Worm (Caenorhabditis elegans) whole organism, L3 larva: ENCODE results near the gene Y67D8C.2.

Source experiments
- R02D3.7 ChIP-seq: fragments of 150-350 bp; optimal IDR thresholded peaks from 2 replicates; lab custom pipeline; 2014; ENCODE audit warnings: missing biosample characterization, missing genetic modification characterization
- aly-2 ChIP-seq: fragments of 150-350 bp; optimal IDR thresholded peaks from 2 replicates; lab custom pipeline; 2014; ENCODE audit warnings: missing biosample characterization, missing genetic modification characterization
- ama-1 ChIP-seq: fragments of 150-350 bp; optimal IDR thresholded peaks from 2 replicates; lab custom pipeline; 2018
- ceh-16 ChIP-seq: sonication (generic microtip); optimal IDR thresholded peaks from 2 replicates; lab custom pipeline; 2017; ENCODE audit warnings: missing biosample characterization, missing genetic modification characterization
- ceh-82 ChIP-seq: fragments of 150-350 bp; optimal IDR thresholded peaks from 2 replicates; lab custom pipeline; 2014; ENCODE audit warnings: missing biosample characterization, missing genetic modification characterization
- ceh-9 ChIP-seq: sonication (generic microtip); optimal IDR thresholded peaks from 2 replicates; lab custom pipeline; 2018; ENCODE audit warnings: missing biosample characterization, missing genetic modification characterization
- daf-12 ChIP-seq: fragments of 150-350 bp; optimal IDR thresholded peaks from 2 replicates; lab custom pipeline; 2014; ENCODE audit warnings: missing biosample characterization, missing genetic modification reagents, missing genetic modification characterization
- egl-27 ChIP-seq: sonication (generic microtip); optimal IDR thresholded peaks from 4 replicates; lab custom pipeline; 2017; ENCODE audit warnings: missing biosample characterization, missing genetic modification reagents, missing genetic modification characterization
- egl-5 ChIP-seq: fragments of 150-350 bp; optimal IDR thresholded peaks from 2 replicates; lab custom pipeline; 2017; ENCODE audit warnings: missing biosample characterization, missing genetic modification reagents, missing genetic modification characterization, inconsistent platforms
- elt-1 ChIP-seq: fragments of 150-350 bp; optimal IDR thresholded peaks from 2 replicates; lab custom pipeline; 2014; ENCODE audit warnings: missing biosample characterization, missing genetic modification characterization
- elt-2 ChIP-seq: sonication (generic microtip); optimal IDR thresholded peaks from 2 replicates; lab custom pipeline; 2016; ENCODE audit warnings: missing genetic modification reagents, mild to moderate bottlenecking, missing genetic modification characterization, missing compliant biosample characterization
- elt-3 ChIP-seq, 3 experiments: fragments of 150-350 bp in 1 of 3; sonication (generic microtip) in 2 of 3; optimal IDR thresholded peaks; 2 replicates in 2 of 3; 4 replicates in 1 of 3; lab custom pipeline; 2014 to 2017; ENCODE audit warnings: missing biosample characterization in 3 of 3, missing genetic modification characterization in 3 of 3
- eor-1 ChIP-seq, 2 experiments: fragments of 150-350 bp; optimal IDR thresholded peaks; 2 replicates each; lab custom pipeline; 2014 to 2018; ENCODE audit warnings: missing biosample characterization in 2 of 2, missing genetic modification characterization in 2 of 2
- fkh-10 ChIP-seq: sonication (generic microtip); optimal IDR thresholded peaks from 2 replicates; lab custom pipeline; 2017; ENCODE audit warnings: missing biosample characterization, missing genetic modification reagents, missing genetic modification characterization
- fkh-2 ChIP-seq: fragments of 150-350 bp; optimal IDR thresholded peaks from 2 replicates; lab custom pipeline; 2014; ENCODE audit warnings: missing biosample characterization, missing genetic modification reagents, missing genetic modification characterization
- fos-1 ChIP-seq: fragments of 150-350 bp; optimal IDR thresholded peaks from 2 replicates; lab custom pipeline; 2014; ENCODE audit warnings: missing biosample characterization, missing genetic modification characterization
- hmg-11 ChIP-seq: sonication (generic microtip); optimal IDR thresholded peaks from 2 replicates; lab custom pipeline; 2016; ENCODE audit warnings: missing genetic modification characterization, missing compliant biosample characterization
- lin-15B ChIP-seq: fragments of 150-350 bp; optimal IDR thresholded peaks from 2 replicates; lab custom pipeline; 2014; ENCODE audit warnings: missing biosample characterization, missing genetic modification characterization
- lin-39 ChIP-seq: fragments of 150-350 bp; optimal IDR thresholded peaks from 2 replicates; lab custom pipeline; 2018; ENCODE audit warnings: missing biosample characterization, missing genetic modification reagents, missing genetic modification characterization
- mdl-1 ChIP-seq: fragments of 150-350 bp; optimal IDR thresholded peaks from 2 replicates; lab custom pipeline; 2014; ENCODE audit warnings: missing biosample characterization, missing genetic modification characterization
- mml-1 ChIP-seq: fragments of 150-350 bp; sonication (generic microtip); optimal IDR thresholded peaks from 3 replicates; lab custom pipeline; 2014; ENCODE audit warnings: missing biosample characterization, missing genetic modification characterization
- nfya-1 ChIP-seq: sonication (generic microtip); optimal IDR thresholded peaks from 2 replicates; lab custom pipeline; 2017; ENCODE audit warnings: missing genetic modification characterization, mild to moderate bottlenecking, missing compliant biosample characterization, antibody characterized with exemption, moderate library complexity; ENCODE audit not compliant: insufficient read depth
- nhr-11 ChIP-seq: fragments of 150-350 bp; optimal IDR thresholded peaks from 2 replicates; lab custom pipeline; 2014; ENCODE audit warnings: missing biosample characterization, missing genetic modification characterization
- nhr-12 ChIP-seq: fragments of 150-350 bp; optimal IDR thresholded peaks from 2 replicates; lab custom pipeline; 2014; ENCODE audit warnings: missing biosample characterization, missing genetic modification characterization
- nhr-23 ChIP-seq: fragments of 150-350 bp; optimal IDR thresholded peaks from 2 replicates; lab custom pipeline; 2014; ENCODE audit warnings: missing biosample characterization, missing genetic modification reagents, missing genetic modification characterization
- nhr-237 ChIP-seq: fragments of 150-350 bp; optimal IDR thresholded peaks from 2 replicates; lab custom pipeline; 2014; ENCODE audit warnings: missing biosample characterization, missing genetic modification characterization
- nhr-28 ChIP-seq: fragments of 150-350 bp; optimal IDR thresholded peaks from 2 replicates; lab custom pipeline; 2014; ENCODE audit warnings: missing biosample characterization, missing genetic modification characterization
- nhr-67 ChIP-seq: fragments of 150-350 bp; optimal IDR thresholded peaks from 2 replicates; lab custom pipeline; 2014; ENCODE audit warnings: missing biosample characterization, missing genetic modification characterization
- nhr-77 ChIP-seq: fragments of 150-350 bp; optimal IDR thresholded peaks from 2 replicates; lab custom pipeline; 2014; ENCODE audit warnings: missing biosample characterization, missing genetic modification characterization
- pha-4 ChIP-seq: fragments of 150-350 bp; optimal IDR thresholded peaks from 2 replicates; lab custom pipeline; 2014; ENCODE audit warnings: missing biosample characterization, missing genetic modification reagents, missing genetic modification characterization
- sea-2 ChIP-seq: fragments of 150-350 bp; sonication (generic microtip); optimal IDR thresholded peaks from 4 replicates; lab custom pipeline; 2014; ENCODE audit warnings: missing biosample characterization, missing genetic modification reagents, missing genetic modification characterization
- skn-1 ChIP-seq: fragments of 150-350 bp; optimal IDR thresholded peaks from 2 replicates; lab custom pipeline; 2014; ENCODE audit warnings: missing biosample characterization, missing genetic modification characterization
- snpc-4 ChIP-seq: fragments of 150-350 bp; optimal IDR thresholded peaks from 2 replicates; lab custom pipeline; 2014; ENCODE audit warnings: missing biosample characterization, missing genetic modification characterization
- tbx-2 ChIP-seq: sonication (generic microtip); optimal IDR thresholded peaks from 2 replicates; lab custom pipeline; 2016; ENCODE audit warnings: mild to moderate bottlenecking, missing genetic modification characterization, missing compliant biosample characterization
- unc-39 ChIP-seq: sonication (generic microtip); optimal IDR thresholded peaks from 4 replicates; lab custom pipeline; 2017; ENCODE audit warnings: missing biosample characterization, missing genetic modification characterization
- unc-62 ChIP-seq: fragments of 150-350 bp; sonication (generic microtip); optimal IDR thresholded peaks from 4 replicates; lab custom pipeline; 2014; ENCODE audit warnings: missing biosample characterization, missing genetic modification reagents, missing genetic modification characterization
- zag-1 ChIP-seq: fragments of 150-350 bp; optimal IDR thresholded peaks from 2 replicates; lab custom pipeline; 2014; ENCODE audit warnings: missing biosample characterization, missing genetic modification characterization
- ztf-11 ChIP-seq: fragments of 150-350 bp; optimal IDR thresholded peaks from 2 replicates; lab custom pipeline; 2014; ENCODE audit warnings: missing biosample characterization, missing genetic modification characterization
- ztf-4 ChIP-seq: fragments of 150-350 bp; optimal IDR thresholded peaks from 2 replicates; lab custom pipeline; 2014; ENCODE audit warnings: missing biosample characterization, missing genetic modification characterization

Gene Y67D8C.2

ce11 chrIV:3035375-3035774 is 36.7 kb upstream of the Y67D8C.2 start:
- TF ChIP-seq daf-12 (tag; lab: Kevin White, UChicago) (no peak), sea-2 (no peak), mdl-1 (tag; lab: Kevin White, UChicago) (no peak), nhr-28 (tag; lab: Kevin White, UChicago) (no peak), fkh-2 (tag; lab: Kevin White, UChicago) (no peak), fos-1 (tag; lab: Kevin White, UChicago) (no peak), unc-39 (tag; lab: Kevin White, UChicago) (no peak), nfya-1 (tag; lab: Kevin White, UChicago) (no peak), mml-1 (tag; lab: Kevin White, UChicago) (no peak), eor-1 (tag; optimal IDR thresholded peaks at IDR 0.05; lab: Kevin White, UChicago) (no peak), egl-5 (tag; lab: Kevin White, UChicago) (no peak), ztf-11 (no peak), ceh-16 (tag; lab: Kevin White, UChicago) (no peak)

- TF ChIP-seq hmg-11 (no peak), nhr-28 (tag; lab: Kevin White, UChicago) (no peak), fkh-10 (GFP tag; lab: Kevin White, UChicago) (no peak), ceh-9 (tag; lab: Kevin White, UChicago) (no peak)
- TF ChIP-seq, all 47 proteins: peak for 0
These were observed 34.2 kb upstream of the Y67D8C.2 start for ce11 chrIV:3037932-3038331.

- no peak for TF ChIP-seq skn-1 (tag; lab: Kevin White, UChicago)
- no peak for TF ChIP-seq tbx-2
- no peak for TF ChIP-seq snpc-4 (tag; lab: Kevin White, UChicago)
These were observed 33.4 kb upstream of the Y67D8C.2 start for ce11 chrIV:3038740-3039139.

- TF ChIP-seq unc-62 (GFP tag; lab: Kevin White, UChicago) (no peak), snpc-4 (tag; lab: Kevin White, UChicago) (no peak), elt-2 (tag; lab: Kevin White, UChicago) (no peak), nfya-1 (tag; lab: Kevin White, UChicago) (no peak), nhr-11 (no peak), mdl-1 (tag; lab: Kevin White, UChicago) (no peak), unc-39 (tag; lab: Kevin White, UChicago) (no peak), fkh-2 (tag; lab: Kevin White, UChicago) (no peak), elt-1 (tag; lab: Kevin White, UChicago) (no peak), nhr-23 (tag; lab: Kevin White, UChicago) (no peak), nhr-67 (tag; lab: Kevin White, UChicago) (no peak), pha-4 (tag; lab: Kevin White, UChicago) (no peak), ztf-4 (no peak), hmg-11 (no peak), ceh-82 (tag; lab: Kevin White, UChicago) (no peak), R02D3.7 (tag; lab: Kevin White, UChicago) (no peak), eor-1 (tag; optimal IDR thresholded peaks at IDR 0.05; lab: Kevin White, UChicago) (no peak), lin-39 (tag; lab: Kevin White, UChicago) (no peak), nhr-77 (tag; lab: Kevin White, UChicago) (no peak), nhr-237 (no peak)
These were observed 27.9 kb upstream of the Y67D8C.2 start for ce11 chrIV:3044158-3044557.

- TF ChIP-seq lin-15B (tag; lab: Kevin White, UChicago) (no peak), ama-1 (lab: Kevin White, UChicago) (no peak), ztf-4 (no peak), elt-2 (tag; lab: Kevin White, UChicago) (no peak), nhr-12 (no peak), egl-5 (tag; lab: Kevin White, UChicago) (no peak), ceh-82 (tag; lab: Kevin White, UChicago) (no peak), elt-3 (tag; optimal IDR thresholded peaks at IDR 0.05; lab: Kevin White, UChicago) (no peak), tbx-2 (no peak), skn-1 (tag; lab: Kevin White, UChicago) (no peak), nhr-23 (tag; lab: Kevin White, UChicago) (no peak), lin-39 (tag; lab: Kevin White, UChicago) (no peak), eor-1 (tag; optimal IDR thresholded peaks at IDR 0.05; lab: Kevin White, UChicago) (no peak), mml-1 (tag; lab: Kevin White, UChicago) (no peak), nhr-28 (tag; lab: Kevin White, UChicago) (no peak), egl-27 (tag; lab: Kevin White, UChicago) (no peak), unc-39 (tag; lab: Kevin White, UChicago) (no peak), zag-1 (no peak), aly-2 (tag; lab: Kevin White, UChicago) (no peak), sea-2 (no peak)
- TF ChIP-seq, all 47 proteins: peak for 0
These were observed 26.1 kb upstream of the Y67D8C.2 start for ce11 chrIV:3046009-3046408.
